Fruit fly (Drosophila melanogaster) whole organism, embryonic: ENCODE data around the gene CG4025.

Experiments used
- Ada2b ChIP-seq: fragments of 200-800 bp; sonication (Bioruptor generic); IDR thresholded peaks from 2 replicates; pipeline ENCODE4 v1.3.6; 2022; ENCODE audit warnings: missing biosample characterization, missing genetic modification characterization
- BEAF-32 ChIP-seq: fragments of 200-800 bp; sonication (Bioruptor generic); optimal IDR thresholded peaks from 3 replicates; lab custom pipeline; 2017; ENCODE audit warnings: missing biosample characterization, missing genetic modification characterization, mild to moderate bottlenecking, moderate library complexity, missing genetic modification reagents
- Blimp-1 ChIP-seq: fragments of 200-800 bp; sonication (Bioruptor generic); optimal IDR thresholded peaks from 3 replicates; lab custom pipeline; 2018; ENCODE audit warnings: missing biosample characterization, missing genetic modification characterization, mild to moderate bottlenecking, moderate library complexity, missing genetic modification reagents
- CG12155 ChIP-seq: fragments of 200-800 bp; sonication (Bioruptor generic); optimal IDR thresholded peaks from 3 replicates; lab custom pipeline; 2016; ENCODE audit warnings: missing biosample characterization, missing genetic modification characterization
- CG12942 ChIP-seq: fragments of 200-800 bp; sonication (Bioruptor generic); optimal IDR thresholded peaks from 3 replicates; lab custom pipeline; 2016; ENCODE audit warnings: missing biosample characterization, missing genetic modification characterization
- CG13424 ChIP-seq: fragments of 200-800 bp; sonication (Bioruptor generic); optimal IDR thresholded peaks from 2 replicates; lab custom pipeline; 2019; ENCODE audit warnings: missing biosample characterization, mild to moderate bottlenecking, missing genetic modification characterization, moderate library complexity
- CG13624 ChIP-seq: fragments of 200-800 bp; sonication (Bioruptor generic); optimal IDR thresholded peaks from 2 replicates; lab custom pipeline; 2016; ENCODE audit warnings: missing biosample characterization, missing genetic modification characterization
- CG14965 ChIP-seq: fragments of 200-800 bp; sonication (Bioruptor generic); optimal IDR thresholded peaks from 2 replicates; lab custom pipeline; 2016; ENCODE audit warnings: missing biosample characterization, missing genetic modification characterization, borderline replicate concordance
- CG16779 ChIP-seq: fragments of 200-800 bp; sonication (Bioruptor generic); IDR thresholded peaks from 2 replicates; pipeline ENCODE4 v1.3.6; 2022; ENCODE audit warnings: missing biosample characterization, missing genetic modification characterization
- CG16813 ChIP-seq: fragments of 200-800 bp; sonication (Bioruptor generic); IDR thresholded peaks from 3 replicates; pipeline ENCODE4 v1.3.6; 2022; ENCODE audit warnings: missing biosample characterization, missing genetic modification characterization; ENCODE audit not compliant: partially characterized antibody
- CG17328 ChIP-seq: fragments of 200-800 bp; sonication (Bioruptor generic); IDR thresholded peaks from 2 replicates; pipeline ENCODE4 v1.3.6; 2022; ENCODE audit warnings: missing biosample characterization, missing genetic modification characterization
- CG17361 ChIP-seq: fragments of 200-800 bp; sonication (Bioruptor generic); IDR thresholded peaks from 3 replicates; pipeline ENCODE4 v1.3.6; 2022; ENCODE audit warnings: missing biosample characterization, missing genetic modification characterization
- CG1792 ChIP-seq: fragments of 200-800 bp; sonication (Bioruptor generic); optimal IDR thresholded peaks from 2 replicates; lab custom pipeline; 2016; ENCODE audit warnings: missing biosample characterization, missing genetic modification characterization
- CG18476 ChIP-seq: fragments of 200-800 bp; sonication (Bioruptor generic); optimal IDR thresholded peaks from 2 replicates; lab custom pipeline; 2016; ENCODE audit warnings: missing biosample characterization, mild to moderate bottlenecking, missing genetic modification characterization
- CG33213 ChIP-seq: fragments of 200-800 bp; sonication (Bioruptor generic); optimal IDR thresholded peaks from 3 replicates; lab custom pipeline; 2016; ENCODE audit warnings: missing biosample characterization, missing genetic modification characterization
- CG34224 ChIP-seq: fragments of 200-800 bp; sonication (Bioruptor generic); IDR thresholded peaks from 3 replicates; pipeline ENCODE4 v1.3.6; 2022; ENCODE audit warnings: missing biosample characterization, missing genetic modification characterization; ENCODE audit not compliant: partially characterized antibody
- CG4707 ChIP-seq: fragments of 200-800 bp; sonication (Bioruptor generic); optimal IDR thresholded peaks from 2 replicates; lab custom pipeline; 2018; ENCODE audit warnings: missing biosample characterization, mild to moderate bottlenecking, missing genetic modification characterization, moderate library complexity
- CG4854 ChIP-seq: fragments of 200-800 bp; sonication (Bioruptor generic); optimal IDR thresholded peaks from 2 replicates; lab custom pipeline; 2016; ENCODE audit warnings: missing biosample characterization, missing genetic modification characterization, inconsistent platforms
- CG7963 ChIP-seq: fragments of 200-800 bp; sonication (Bioruptor generic); IDR thresholded peaks from 3 replicates; pipeline ENCODE4 v1.3.6; 2022; ENCODE audit warnings: missing biosample characterization, missing genetic modification characterization; ENCODE audit not compliant: partially characterized antibody
- CG8290 ChIP-seq, 3 experiments: fragments of 200-800 bp; sonication (Bioruptor generic); optimal IDR thresholded peaks; 2 replicates each; lab custom pipeline; 2016 to 2019; ENCODE audit warnings: missing biosample characterization in 3 of 3, missing genetic modification characterization in 3 of 3, mild to moderate bottlenecking in 2 of 3, moderate library complexity in 1 of 3
- Ets65A ChIP-seq: fragments of 200-800 bp; sonication (Bioruptor generic); peaks from one replicate; lab custom pipeline; 2016; ENCODE audit warnings: missing biosample characterization, missing genetic modification characterization
- Ets97D ChIP-seq: fragments of 200-800 bp; sonication (Bioruptor generic); optimal IDR thresholded peaks from 3 replicates; lab custom pipeline; 2016; ENCODE audit warnings: missing biosample characterization, missing genetic modification characterization
- Oli ChIP-seq: fragments of 200-800 bp; sonication (Bioruptor generic); optimal IDR thresholded peaks from 2 replicates; lab custom pipeline; 2018; ENCODE audit warnings: missing biosample characterization, mild to moderate bottlenecking, missing genetic modification characterization, moderate library complexity
- Six4 ChIP-seq: fragments of 200-800 bp; sonication (Bioruptor generic); optimal IDR thresholded peaks from 2 replicates; lab custom pipeline; 2016; ENCODE audit warnings: missing biosample characterization, missing genetic modification characterization
- Stat92E ChIP-seq, 3 experiments: fragments of >200 bp in 2 of 3; fragments of 200-800 bp in 1 of 3; sonication (Bioruptor generic) in 1 of 3; optimal IDR thresholded peaks; 2 replicates each; lab custom pipeline; 2017 to 2019; ENCODE audit warnings: missing biosample characterization in 3 of 3, missing genetic modification characterization in 3 of 3, mild to moderate bottlenecking in 1 of 3, moderate library complexity in 1 of 3
- Taf1 ChIP-seq: fragments of 200-800 bp; sonication (Bioruptor generic); IDR thresholded peaks from 2 replicates; pipeline ENCODE4 v1.3.6; 2022; ENCODE audit warnings: missing biosample characterization, missing genetic modification characterization
- Usf ChIP-seq: fragments of 200-800 bp; sonication (Bioruptor generic); optimal IDR thresholded peaks from 2 replicates; lab custom pipeline; 2017; ENCODE audit warnings: missing genotype, missing biosample characterization, missing genetic modification characterization
- ara ChIP-seq: fragments of 200-800 bp; sonication (Bioruptor generic); IDR thresholded peaks from 2 replicates; pipeline ENCODE4 v1.3.6; 2022; ENCODE audit warnings: missing biosample characterization, missing genetic modification characterization
- ash1 ChIP-seq: fragments of 200-800 bp; sonication (Bioruptor generic); optimal IDR thresholded peaks from 2 replicates; lab custom pipeline; 2018; ENCODE audit warnings: missing biosample characterization, mild to moderate bottlenecking, missing genetic modification characterization
- cato ChIP-seq: fragments of 200-800 bp; sonication (Bioruptor generic); optimal IDR thresholded peaks from 2 replicates; lab custom pipeline; 2016; ENCODE audit warnings: missing biosample characterization, missing genetic modification characterization, borderline replicate concordance
- chn ChIP-seq: fragments of 200-800 bp; sonication (Bioruptor generic); optimal IDR thresholded peaks from 2 replicates; lab custom pipeline; 2016; ENCODE audit warnings: missing biosample characterization, missing genetic modification characterization
- dimm ChIP-seq: fragments of 200-800 bp; sonication (Bioruptor generic); IDR thresholded peaks from 2 replicates; pipeline ENCODE4 v1.3.6; 2022; ENCODE audit warnings: missing biosample characterization, missing genetic modification characterization
- fd102C ChIP-seq: fragments of 200-800 bp; sonication (Bioruptor generic); optimal IDR thresholded peaks from 2 replicates; lab custom pipeline; 2018; ENCODE audit warnings: missing biosample characterization, mild to moderate bottlenecking, missing genetic modification characterization, moderate library complexity
- hb ChIP-seq: fragments of 200-800 bp; sonication (Bioruptor generic); IDR thresholded peaks from 3 replicates; pipeline ENCODE4 v1.3.6; 2022; ENCODE audit warnings: missing biosample characterization, missing genetic modification characterization; ENCODE audit not compliant: partially characterized antibody
- hbn ChIP-seq: fragments of 200-800 bp; sonication (Bioruptor generic); IDR thresholded peaks from 2 replicates; pipeline ENCODE4 v1.3.6; 2022; ENCODE audit warnings: missing biosample characterization, missing genetic modification characterization; ENCODE audit not compliant: partially characterized antibody
- klu ChIP-seq: fragments of 200-800 bp; sonication (Bioruptor generic); IDR thresholded peaks from 2 replicates; pipeline ENCODE4 v1.3.6; 2022; ENCODE audit warnings: missing biosample characterization, missing genetic modification characterization
- kni ChIP-seq: fragments of 200-800 bp; sonication (Bioruptor generic); optimal IDR thresholded peaks from 3 replicates; lab custom pipeline; 2017; ENCODE audit warnings: mild to moderate bottlenecking, missing biosample characterization, missing genetic modification reagents, missing genetic modification characterization
- lmd ChIP-seq: fragments of 200-800 bp; sonication (Bioruptor generic); IDR thresholded peaks from 2 replicates; pipeline ENCODE4 v1.3.6; 2022; ENCODE audit warnings: missing biosample characterization, missing genetic modification characterization
- nmo ChIP-seq: fragments of 200-800 bp; sonication (Bioruptor generic); optimal IDR thresholded peaks from 2 replicates; lab custom pipeline; 2018; ENCODE audit warnings: missing biosample characterization, mild to moderate bottlenecking, missing genetic modification characterization, moderate library complexity
- onecut ChIP-seq: fragments of 200-800 bp; sonication (Bioruptor generic); IDR thresholded peaks from 2 replicates; pipeline ENCODE4 v1.3.6; 2022; ENCODE audit warnings: missing biosample characterization, missing genetic modification characterization
- pho ChIP-seq: fragments of 200-800 bp; sonication (Bioruptor generic); optimal IDR thresholded peaks from 2 replicates; lab custom pipeline; 2016; ENCODE audit warnings: missing biosample characterization, missing genetic modification characterization
- run ChIP-seq: fragments of 200-800 bp; sonication (Bioruptor generic); optimal IDR thresholded peaks from 3 replicates; lab custom pipeline; 2018; ENCODE audit warnings: missing biosample characterization, mild to moderate bottlenecking, missing genetic modification characterization
- ssp ChIP-seq: fragments of 200-800 bp; sonication (Bioruptor generic); IDR thresholded peaks from 2 replicates; pipeline ENCODE4 v1.3.6; 2022; ENCODE audit warnings: missing biosample characterization, missing genetic modification characterization
- stwl ChIP-seq: fragments of 200-800 bp; sonication (Bioruptor generic); optimal IDR thresholded peaks from 3 replicates; lab custom pipeline; 2018; ENCODE audit warnings: missing biosample characterization, mild to moderate bottlenecking, missing genetic modification characterization, moderate library complexity
- sug ChIP-seq: fragments of 200-800 bp; optimal IDR thresholded peaks from 2 replicates; lab custom pipeline; 2019; ENCODE audit warnings: missing biosample characterization, mild to moderate bottlenecking, missing genetic modification characterization, moderate library complexity
- trh ChIP-seq: fragments of 200-800 bp; sonication (Bioruptor generic); optimal IDR thresholded peaks from 2 replicates; lab custom pipeline; 2016; ENCODE audit warnings: missing biosample characterization, missing genetic modification characterization
- usp ChIP-seq: fragments of >200 bp; optimal IDR thresholded peaks from 2 replicates; lab custom pipeline; 2017; ENCODE audit warnings: missing biosample characterization, missing genetic modification characterization
- vfl ChIP-seq: fragments of 200-800 bp; sonication (Bioruptor generic); optimal IDR thresholded peaks from 2 replicates; lab custom pipeline; 2016; ENCODE audit warnings: missing biosample characterization, missing genetic modification characterization

The CG4025 gene

dm6 chrX:2041981-2042847, 34.6 kb upstream of the CG4025 start, which contains the start of the genes Actn and usp (continued):
- TF ChIP-seq klu (GFP tag; lab: Robert Waterston, UW) (no peak), run (tag; lab: Kevin White, UChicago) (no peak), CG12155 (peak; percentile 18), pho (GFP tag; lab: Kevin White, UChicago) (no peak), CG4854 (no peak), Stat92E (GFP tag; optimal IDR thresholded peaks at IDR 0.05; lab: Kevin White, UChicago) (peak in 1 of 3 experiments; percentile 80), Blimp-1 (GFP tag; lab: Kevin White, UChicago) (peak; percentile 18), CG12942 (GFP tag; lab: Kevin White, UChicago) (no peak), Six4 (GFP tag; lab: Kevin White, UChicago) (no peak), ssp (GFP tag; lab: Robert Waterston, UW) (peak; percentile 92), CG4707 (GFP tag; lab: Kevin White, UChicago) (no peak), kni (GFP tag; lab: Kevin White, UChicago) (no peak), dimm (no peak), Ets97D (GFP tag; lab: Kevin White, UChicago) (peak; percentile 1), cato (GFP tag; lab: Kevin White, UChicago) (no peak), ara (GFP tag; lab: Robert Waterston, UW) (no peak), Oli (tag; lab: Kevin White, UChicago) (peak; percentile 1), CG1792 (GFP tag; lab: Kevin White, UChicago) (no peak), Ada2b (GFP tag; lab: Robert Waterston, UW) (0 out of 2 replicates have a peak, but pooled peaks have one; percentile 9), CG8290 (GFP tag; optimal IDR thresholded peaks at IDR 0.05; lab: Kevin White, UChicago) (no peak), CG8290 (tag; optimal IDR thresholded peaks at IDR 0.05; lab: Kevin White, UChicago) (peak in 1 of 2 experiments; percentile 57), chn (GFP tag; lab: Kevin White, UChicago) (no peak), fd102C (GFP tag; lab: Kevin White, UChicago) (no peak), CG34224 (GFP tag; lab: Robert Waterston, UW) (no peak; the same call in 2 of the 3 replicates), ash1 (GFP tag; lab: Kevin White, UChicago) (no peak), hb (GFP tag; lab: Robert Waterston, UW) (no peak), stwl (tag; lab: Kevin White, UChicago) (peak; percentile 40), CG33213 (GFP tag; lab: Kevin White, UChicago) (peak; percentile 18), CG13624 (no peak), CG7963 (GFP tag; lab: Robert Waterston, UW) (no peak), CG17361 (GFP tag; lab: Robert Waterston, UW) (peak; percentile 48; the same call in 2 of the 3 replicates), Taf1 (GFP tag; lab: Robert Waterston, UW) (no peak), CG14965 (no peak), Ets65A (GFP tag; lab: Kevin White, UChicago) (no peak), nmo (peak; percentile 44), lmd (GFP tag; lab: Robert Waterston, UW) (no peak; the same call in 1 of the 2 replicates), CG16813 (GFP tag; lab: Robert Waterston, UW) (no peak), vfl (GFP tag; lab: Kevin White, UChicago) (no peak), CG16779 (GFP tag; lab: Robert Waterston, UW) (no peak), CG13424 (tag; lab: Kevin White, UChicago) (peak; percentile 33), CG18476 (GFP tag; lab: Kevin White, UChicago) (no peak), sug (peak; percentile 95), Usf (GFP tag; lab: Kevin White, UChicago) (no peak), usp (GFP tag; lab: Kevin White, UChicago) (no peak), hbn (GFP tag; lab: Robert Waterston, UW) (no peak), onecut (no peak), trh (no peak), CG17328 (GFP tag; lab: Robert Waterston, UW) (no peak), BEAF-32 (GFP tag; lab: Kevin White, UChicago) (peak; percentile 41)
